Fruit fly (Drosophila melanogaster) whole organism, embryonic: Measurements from ENCODE around the gene ND-SGDH.

Source experiments
- Awh ChIP-seq: fragments of 200-800 bp; sonication (Bioruptor generic); IDR thresholded peaks from 2 replicates; pipeline ENCODE4, ENCODE4 v1.3.6; 2022; ENCODE audit warnings: missing biosample characterization, missing genetic modification characterization
- CG10565 ChIP-seq: fragments of 200-800 bp; sonication (Bioruptor generic); optimal IDR thresholded peaks from 3 replicates; lab custom pipeline; 2016; ENCODE audit warnings: missing biosample characterization, mild to moderate bottlenecking, missing genetic modification characterization
- CG11247 ChIP-seq: fragments of 200-800 bp; sonication (Bioruptor generic); IDR thresholded peaks from 2 replicates; pipeline ENCODE4 v1.3.6; 2022; ENCODE audit warnings: missing biosample characterization, missing genetic modification characterization
- CG12659 ChIP-seq: fragments of 200-800 bp; sonication (Bioruptor generic); optimal IDR thresholded peaks from 3 replicates; lab custom pipeline; 2017; ENCODE audit warnings: mild to moderate bottlenecking, missing biosample characterization, missing genetic modification reagents, missing genetic modification characterization
- CG1529 ChIP-seq: fragments of 200-800 bp; sonication (Bioruptor generic); optimal IDR thresholded peaks from 3 replicates; lab custom pipeline; 2018; ENCODE audit warnings: missing biosample characterization, missing genetic modification characterization
- CG17568 ChIP-seq: fragments of 200-800 bp; sonication (Bioruptor generic); optimal IDR thresholded peaks from 2 replicates; lab custom pipeline; 2018; ENCODE audit warnings: missing biosample characterization, mild to moderate bottlenecking, missing genetic modification characterization, moderate library complexity
- CG17829 ChIP-seq: fragments of 200-800 bp; optimal IDR thresholded peaks from 2 replicates; lab custom pipeline; 2019; ENCODE audit warnings: missing biosample characterization, mild to moderate bottlenecking, missing genetic modification characterization, moderate library complexity
- CG30020 ChIP-seq: fragments of 200-800 bp; optimal IDR thresholded peaks from 2 replicates; lab custom pipeline; 2019; ENCODE audit warnings: missing biosample characterization, mild to moderate bottlenecking, missing genetic modification characterization, moderate library complexity
- CG32767 ChIP-seq: fragments of 200-800 bp; sonication (Bioruptor generic); IDR thresholded peaks from 2 replicates; pipeline ENCODE4 v1.3.6; 2022; ENCODE audit warnings: missing biosample characterization, missing genetic modification characterization
- CG7963 ChIP-seq: fragments of 200-800 bp; sonication (Bioruptor generic); IDR thresholded peaks from 3 replicates; pipeline ENCODE4 v1.3.6; 2022; ENCODE audit warnings: missing biosample characterization, missing genetic modification characterization; ENCODE audit not compliant: partially characterized antibody
- CG8388 ChIP-seq: fragments of 200-800 bp; sonication (Bioruptor generic); optimal IDR thresholded peaks from 2 replicates; lab custom pipeline; 2019; ENCODE audit warnings: missing biosample characterization, mild to moderate bottlenecking, missing genetic modification characterization, moderate library complexity
- CG9797 ChIP-seq: fragments of 200-800 bp; sonication (Bioruptor generic); optimal IDR thresholded peaks from 3 replicates; lab custom pipeline; 2018; ENCODE audit warnings: missing biosample characterization, mild to moderate bottlenecking, missing genetic modification characterization
- CTCF ChIP-seq: fragments of 200-800 bp; sonication (Bioruptor generic); optimal IDR thresholded peaks from 2 replicates; lab custom pipeline; 2017; ENCODE audit warnings: missing biosample characterization, mild to moderate bottlenecking, missing genetic modification characterization, moderate library complexity
- CrebB ChIP-seq: fragments of 200-800 bp; sonication (Bioruptor generic); optimal IDR thresholded peaks from 3 replicates; lab custom pipeline; 2018; ENCODE audit warnings: missing biosample characterization, mild to moderate bottlenecking, missing genetic modification characterization
- D19B ChIP-seq: fragments of 200-800 bp; sonication (Bioruptor generic); optimal IDR thresholded peaks from 2 replicates; lab custom pipeline; 2017; ENCODE audit warnings: missing biosample characterization, mild to moderate bottlenecking, missing genetic modification characterization
- Fer1 ChIP-seq: fragments of 200-800 bp; sonication (Bioruptor generic); optimal IDR thresholded peaks from 2 replicates; lab custom pipeline; 2017; ENCODE audit warnings: missing biosample characterization, mild to moderate bottlenecking, missing genetic modification characterization
- H15 ChIP-seq: fragments of 200-800 bp; sonication (Bioruptor generic); IDR thresholded peaks from 3 replicates; pipeline ENCODE4 v1.3.6; 2022; ENCODE audit warnings: missing biosample characterization, missing genetic modification characterization
- Lpt ChIP-seq: fragments of >200 bp; optimal IDR thresholded peaks from 2 replicates; lab custom pipeline; 2018; ENCODE audit warnings: missing biosample characterization, missing genetic modification characterization
- MBD-R2 ChIP-seq: fragments of 200-800 bp; sonication (Bioruptor generic); IDR thresholded peaks from 2 replicates; pipeline ENCODE4 v1.3.6; 2022; ENCODE audit warnings: missing biosample characterization, missing genetic modification characterization
- NFAT ChIP-seq: fragments of 200-800 bp; sonication (Bioruptor generic); IDR thresholded peaks from 2 replicates; pipeline ENCODE4 v1.3.6; 2022; ENCODE audit warnings: missing biosample characterization, missing genetic modification characterization
- Opbp ChIP-seq: fragments of 200-800 bp; sonication (Bioruptor generic); IDR thresholded peaks from 3 replicates; pipeline ENCODE4 v1.3.6; 2022; ENCODE audit warnings: missing biosample characterization, missing genetic modification characterization; ENCODE audit not compliant: partially characterized antibody
- Pdp1 ChIP-seq, 2 experiments: fragments of 200-800 bp; sonication (Bioruptor generic); optimal IDR thresholded peaks; 3 replicates each; lab custom pipeline; 2016; ENCODE audit warnings: missing biosample characterization in 2 of 2, missing genetic modification characterization in 2 of 2, mild to moderate bottlenecking in 1 of 2, moderate library complexity in 1 of 2
- Rfx ChIP-seq: fragments of 200-800 bp; sonication (Bioruptor generic); IDR thresholded peaks from 2 replicates; pipeline ENCODE4 v1.3.6; 2022; ENCODE audit warnings: missing biosample characterization, missing genetic modification characterization
- Rx ChIP-seq: fragments of 200-800 bp; sonication (Bioruptor generic); IDR thresholded peaks from 2 replicates; pipeline ENCODE4 v1.3.6; 2022; ENCODE audit warnings: missing biosample characterization, missing genetic modification characterization
- Sox100B ChIP-seq: fragments of 200-800 bp; sonication (Bioruptor generic); optimal IDR thresholded peaks from 3 replicates; lab custom pipeline; 2018; ENCODE audit warnings: missing biosample characterization, mild to moderate bottlenecking, missing genetic modification characterization
- Sry-β ChIP-seq: fragments of 200-800 bp; sonication (Bioruptor generic); optimal IDR thresholded peaks from 2 replicates; lab custom pipeline; 2018; ENCODE audit warnings: missing biosample characterization, mild to moderate bottlenecking, missing genetic modification characterization, moderate library complexity
- Sry-δ ChIP-seq: fragments of 200-800 bp; sonication (Bioruptor generic); optimal IDR thresholded peaks from 2 replicates; lab custom pipeline; 2016; ENCODE audit warnings: missing biosample characterization, missing genetic modification characterization
- Tbp ChIP-seq: fragments of >200 bp; optimal IDR thresholded peaks from 2 replicates; lab custom pipeline; 2018; ENCODE audit warnings: missing biosample characterization, missing genetic modification characterization
- Xbp1 ChIP-seq: fragments of 200-800 bp; sonication (Bioruptor generic); optimal IDR thresholded peaks from 3 replicates; lab custom pipeline; 2016; ENCODE audit warnings: missing biosample characterization, mild to moderate bottlenecking, missing genetic modification characterization
- amos ChIP-seq: fragments of 200-800 bp; sonication (Bioruptor generic); IDR thresholded peaks from 2 replicates; pipeline ENCODE4 v1.3.6; 2022; ENCODE audit warnings: missing biosample characterization, missing genetic modification characterization; ENCODE audit not compliant: partially characterized antibody
- cas ChIP-seq: fragments of 200-800 bp; sonication (Bioruptor generic); IDR thresholded peaks from 2 replicates; pipeline ENCODE4 v1.3.6; 2022; ENCODE audit warnings: missing biosample characterization, missing genetic modification characterization
- croc ChIP-seq: fragments of 200-800 bp; sonication (Bioruptor generic); conservative IDR thresholded peaks from 3 replicates; pipeline ENCODE4 v1.3.6; 2022; ENCODE audit warnings: missing biosample characterization, missing genetic modification characterization
- da ChIP-seq: fragments of 200-800 bp; sonication (Bioruptor generic); optimal IDR thresholded peaks from 2 replicates; lab custom pipeline; 2016; ENCODE audit warnings: missing biosample characterization, missing genetic modification characterization
- dimm ChIP-seq: fragments of 200-800 bp; sonication (Bioruptor generic); IDR thresholded peaks from 2 replicates; pipeline ENCODE4 v1.3.6; 2022; ENCODE audit warnings: missing biosample characterization, missing genetic modification characterization
- dmrt99B ChIP-seq: fragments of 200-800 bp; sonication (Bioruptor generic); optimal IDR thresholded peaks from 2 replicates; lab custom pipeline; 2018; ENCODE audit warnings: missing biosample characterization, mild to moderate bottlenecking, missing genetic modification characterization, moderate library complexity
- dysf ChIP-seq: fragments of 200-800 bp; sonication (Bioruptor generic); IDR thresholded peaks from 3 replicates; pipeline ENCODE4 v1.3.6; 2022; ENCODE audit warnings: missing biosample characterization, missing genetic modification characterization
- gem ChIP-seq: fragments of 200-800 bp; sonication (Bioruptor generic); optimal IDR thresholded peaks from 2 replicates; lab custom pipeline; 2019; ENCODE audit warnings: missing biosample characterization, mild to moderate bottlenecking, missing genetic modification characterization, moderate library complexity
- grau ChIP-seq: fragments of 200-800 bp; optimal IDR thresholded peaks from 3 replicates; lab custom pipeline; 2019; ENCODE audit warnings: missing biosample characterization, mild to moderate bottlenecking, missing genetic modification characterization, moderate library complexity
- lbe ChIP-seq: fragments of 200-800 bp; sonication (Bioruptor generic); optimal IDR thresholded peaks from 2 replicates; lab custom pipeline; 2016; ENCODE audit warnings: missing biosample characterization, mild to moderate bottlenecking, missing genetic modification characterization
- nerfin-2 ChIP-seq: fragments of 200-800 bp; sonication (Bioruptor generic); IDR thresholded peaks from 2 replicates; pipeline ENCODE4 v1.3.6; 2022; ENCODE audit warnings: missing biosample characterization, missing genetic modification characterization; ENCODE audit not compliant: partially characterized antibody
- onecut ChIP-seq: fragments of 200-800 bp; sonication (Bioruptor generic); IDR thresholded peaks from 2 replicates; pipeline ENCODE4 v1.3.6; 2022; ENCODE audit warnings: missing biosample characterization, missing genetic modification characterization
- pnt ChIP-seq: fragments of 200-800 bp; sonication (Bioruptor generic); optimal IDR thresholded peaks from 3 replicates; lab custom pipeline; 2016; ENCODE audit warnings: missing biosample characterization, missing genetic modification characterization
- ro ChIP-seq: fragments of 200-800 bp; sonication (Bioruptor generic); IDR thresholded peaks from 2 replicates; pipeline ENCODE4 v1.3.6; 2022; ENCODE audit warnings: missing biosample characterization, missing genetic modification characterization
- sens ChIP-seq: fragments of 200-800 bp; sonication (Bioruptor generic); peaks from one replicate; lab custom pipeline; 2016; ENCODE audit warnings: missing biosample characterization, missing genetic modification characterization
- slbo ChIP-seq: fragments of 200-800 bp; sonication (Bioruptor generic); IDR thresholded peaks from 2 replicates; pipeline ENCODE4 v1.3.6; 2022; ENCODE audit warnings: missing biosample characterization, missing genetic modification characterization
- slp2 ChIP-seq: fragments of 200-800 bp; sonication (Bioruptor generic); optimal IDR thresholded peaks from 2 replicates; lab custom pipeline; 2016; ENCODE audit warnings: missing biosample characterization, missing genetic modification characterization
- sob ChIP-seq: fragments of 200-800 bp; sonication (Bioruptor generic); IDR thresholded peaks from 2 replicates; pipeline ENCODE4 v1.3.6; 2022; ENCODE audit warnings: missing biosample characterization, missing genetic modification characterization
- stc ChIP-seq: fragments of 200-800 bp; sonication (Bioruptor generic); IDR thresholded peaks from 2 replicates; pipeline ENCODE4 v1.3.6; 2022; ENCODE audit warnings: missing biosample characterization, missing genetic modification characterization
- tin ChIP-seq: fragments of 200-800 bp; sonication (Bioruptor generic); optimal IDR thresholded peaks from 3 replicates; lab custom pipeline; 2016; ENCODE audit warnings: missing biosample characterization, missing genetic modification characterization
- toy ChIP-seq: fragments of 200-800 bp; sonication (Bioruptor generic); IDR thresholded peaks from 2 replicates; pipeline ENCODE4 v1.3.6; 2022; ENCODE audit warnings: missing biosample characterization, missing genetic modification characterization
- zfh2 ChIP-seq: fragments of 200-800 bp; sonication (Bioruptor generic); optimal IDR thresholded peaks from 2 replicates; lab custom pipeline; 2016; ENCODE audit warnings: missing biosample characterization, missing genetic modification characterization

Gene ND-SGDH

dm6 chr3L:12115966-12116735 is 22.2 kb downstream of the ND-SGDH start, which contains the start of gene vers (continued):
- peak; percentile 83 for TF ChIP-seq nerfin-2
- no peak for TF ChIP-seq CG32767
- TF ChIP-seq dmrt99B = no peak
- no peak for TF ChIP-seq Sox100B (GFP tag; lab: Kevin White, UChicago)
- TF ChIP-seq lbe (GFP tag; lab: Kevin White, UChicago) = peak; percentile 41
- no peak for TF ChIP-seq cas (GFP tag; lab: Robert Waterston, UW)
- TF ChIP-seq slbo (GFP tag; lab: Robert Waterston, UW) = peak; percentile 58
- peak; percentile 30; the same call in 1 of the 2 replicates for TF ChIP-seq Awh (GFP tag; lab: Robert Waterston, UW)
- peak; percentile 67; the same call in 1 of the 2 replicates for TF ChIP-seq Rfx (GFP tag; lab: Robert Waterston, UW)
- TF ChIP-seq CG30020 (tag; lab: Kevin White, UChicago) = peak; percentile 32
- TF ChIP-seq croc (GFP tag; lab: Robert Waterston, UW) = no peak
- TF ChIP-seq gem = no peak
- TF ChIP-seq CG7963 (GFP tag; lab: Robert Waterston, UW) = peak; percentile 82
- peak; percentile 50 for TF ChIP-seq CG12659 (GFP tag; lab: Kevin White, UChicago)
- TF ChIP-seq zfh2 (GFP tag; lab: Kevin White, UChicago) = peak; percentile 33
- no peak for TF ChIP-seq D19B
- TF ChIP-seq da (GFP tag; lab: Kevin White, UChicago) = no peak
- no peak for TF ChIP-seq dysf (GFP tag; lab: Robert Waterston, UW)
- TF ChIP-seq Lpt (GFP tag; lab: Kevin White, UChicago) = no peak
- TF ChIP-seq ro (GFP tag; lab: Robert Waterston, UW) = no peak
- TF ChIP-seq Rx = no peak
- no peak for TF ChIP-seq pnt (GFP tag; lab: Kevin White, UChicago)
- TF ChIP-seq Pdp1 (GFP tag; optimal IDR thresholded peaks at IDR 0.05; lab: Kevin White, UChicago) = peak in 1 of 2 experiments; percentile 47
- no peak for TF ChIP-seq CG1529 (GFP tag; lab: Kevin White, UChicago)
- TF ChIP-seq CG11247 (GFP tag; lab: Robert Waterston, UW) = 0 out of 2 replicates have a peak, but pooled peaks have one; percentile 36
- TF ChIP-seq Xbp1 = peak; percentile 4
- peak; percentile 42 for TF ChIP-seq CG17829 (tag; lab: Kevin White, UChicago)
- TF ChIP-seq dimm (GFP tag; lab: Robert Waterston, UW) = no peak
- TF ChIP-seq Tbp (GFP tag; lab: Kevin White, UChicago) = no peak
- TF ChIP-seq onecut = no peak
- no peak for TF ChIP-seq toy (GFP tag; lab: Robert Waterston, UW)
- no peak for TF ChIP-seq slp2 (GFP tag; lab: Kevin White, UChicago)
- TF ChIP-seq H15 = no peak
- TF ChIP-seq CTCF (GFP tag; lab: Kevin White, UChicago) = no peak
- TF ChIP-seq MBD-R2 (GFP tag; lab: Robert Waterston, UW) = peak; percentile 73
- TF ChIP-seq stc = peak; percentile 11; the same call in 1 of the 2 replicates
- peak; percentile 32 for TF ChIP-seq Fer1 (GFP tag; lab: Kevin White, UChicago)
- TF ChIP-seq CG17568 (GFP tag; lab: Kevin White, UChicago) = no peak
- TF ChIP-seq sob (GFP tag; lab: Robert Waterston, UW) = peak; percentile 56
- no peak for TF ChIP-seq Sry-β (GFP tag; lab: Kevin White, UChicago)
- no peak for TF ChIP-seq CG10565
- peak; percentile 78 for TF ChIP-seq sens (GFP tag; lab: Kevin White, UChicago)
- TF ChIP-seq amos (GFP tag; lab: Robert Waterston, UW) = peak; percentile 96
- peak; percentile 23 for TF ChIP-seq tin (GFP tag; lab: Kevin White, UChicago)
- no peak for TF ChIP-seq CG9797
- TF ChIP-seq NFAT (GFP tag; lab: Robert Waterston, UW) = 0 out of 2 replicates have a peak, but pooled peaks have one; percentile 26
- TF ChIP-seq grau (tag; lab: Kevin White, UChicago) = peak; percentile 10
- peak; percentile 97 for TF ChIP-seq Sry-δ (GFP tag; lab: Kevin White, UChicago)
- peak; percentile 95 for TF ChIP-seq Opbp (GFP tag; lab: Robert Waterston, UW)
- TF ChIP-seq CG8388 (GFP tag; lab: Kevin White, UChicago) = peak; percentile 23
- TF ChIP-seq CrebB = no peak
